Worm (Caenorhabditis elegans) whole organism, L4 larva: Measurements from ENCODE around the gene K07H8.5.
A peak's percentile ranks its signal among the peaks of the same experiment; 100 is the strongest.

Source experiments
- D1046.2 ChIP-seq: fragments of 200-800 bp; sonication (Bioruptor generic); IDR thresholded peaks from 2 replicates; pipeline ENCODE4 v1.3.6; 2022; ENCODE audit warnings: missing genetic modification characterization, missing compliant biosample characterization
- F26F4.8 ChIP-seq: fragments of 200-800 bp; sonication (Bioruptor generic); conservative IDR thresholded peaks from 2 replicates; pipeline ENCODE4 v1.3.6; 2022; ENCODE audit warnings: missing genetic modification characterization, missing compliant biosample characterization
- F44E2.7 ChIP-seq: fragments of 200-800 bp; sonication (Bioruptor generic); IDR thresholded peaks from 2 replicates; pipeline ENCODE4 v2.1.2; 2022; ENCODE audit warnings: missing genetic modification characterization, missing compliant biosample characterization
- F49E8.2 ChIP-seq: sonication (generic microtip); optimal IDR thresholded peaks from 2 replicates; lab custom pipeline; 2016; ENCODE audit warnings: missing compliant biosample characterization, mild to moderate bottlenecking, missing genetic modification characterization, borderline replicate concordance
- Y75B8A.6 ChIP-seq: fragments of 200-800 bp; sonication (Bioruptor generic); IDR thresholded peaks from 2 replicates; pipeline ENCODE4 v1.3.6; 2022; ENCODE audit warnings: missing genetic modification reagents, missing genetic modification characterization, missing compliant biosample characterization
- ZK337.2 ChIP-seq: fragments of 200-800 bp; sonication (Bioruptor generic); IDR thresholded peaks from 2 replicates; pipeline ENCODE4 v1.3.6; 2022; ENCODE audit warnings: missing genetic modification reagents, missing genetic modification characterization, missing compliant biosample characterization
- ama-1 ChIP-seq: fragments of 150-350 bp; optimal IDR thresholded peaks from 2 replicates; lab custom pipeline; 2014; ENCODE audit warnings: inconsistent platforms, mixed read lengths
- attf-4 ChIP-seq: sonication (generic microtip); optimal IDR thresholded peaks from 3 replicates; lab custom pipeline; 2017; ENCODE audit warnings: missing biosample characterization, missing genetic modification characterization
- ceh-32 ChIP-seq: sonication (generic microtip); optimal IDR thresholded peaks from 2 replicates; lab custom pipeline; 2016; ENCODE audit warnings: mild to moderate bottlenecking, missing genetic modification characterization, missing compliant biosample characterization; ENCODE audit not compliant: poor library complexity
- ctbp-1 ChIP-seq: fragments of 200-800 bp; sonication (Bioruptor generic); IDR thresholded peaks from 2 replicates; pipeline ENCODE4 v1.3.6; 2022; ENCODE audit warnings: missing genetic modification reagents, missing genetic modification characterization, missing compliant biosample characterization
- daf-16 ChIP-seq, 3 experiments: sonication (generic microtip); optimal IDR thresholded peaks; 2 replicates each; lab custom pipeline; 2016 to 2017; ENCODE audit warnings: missing genetic modification characterization in 3 of 3, missing genetic modification reagents in 3 of 3, mild to moderate bottlenecking in 2 of 3, missing compliant biosample characterization in 2 of 3, missing biosample characterization in 1 of 3, moderate library complexity in 1 of 3
- daf-8 ChIP-seq: fragments of 200-800 bp; sonication (Bioruptor generic); IDR thresholded peaks from 2 replicates; pipeline ENCODE4 v1.3.6; 2022; ENCODE audit warnings: missing genetic modification characterization, missing compliant biosample characterization
- dmd-6 ChIP-seq: fragments of 200-800 bp; sonication (Bioruptor generic); IDR thresholded peaks from 2 replicates; pipeline ENCODE4 v1.3.6; 2022; ENCODE audit warnings: missing genetic modification reagents, missing genetic modification characterization, missing compliant biosample characterization
- duxl-1 ChIP-seq: sonication (generic microtip); optimal IDR thresholded peaks from 2 replicates; lab custom pipeline; 2016; ENCODE audit warnings: mild to moderate bottlenecking, missing genetic modification characterization, moderate library complexity, missing compliant biosample characterization; ENCODE audit not compliant: poor library complexity
- dve-1 ChIP-seq: sonication (generic microtip); optimal IDR thresholded peaks from 2 replicates; lab custom pipeline; 2017; ENCODE audit warnings: antibody characterized with exemption, mild to moderate bottlenecking, missing genetic modification characterization, missing compliant biosample characterization; ENCODE audit not compliant: insufficient read depth
- egl-43 ChIP-seq: fragments of 200-800 bp; sonication (Bioruptor generic); IDR thresholded peaks from 2 replicates; pipeline ENCODE4 v1.3.6; 2022; ENCODE audit warnings: missing genetic modification reagents, missing genetic modification characterization, missing compliant biosample characterization
- fkh-10 ChIP-seq: fragments of 150-350 bp; optimal IDR thresholded peaks from 2 replicates; lab custom pipeline; 2014; ENCODE audit warnings: missing biosample characterization, missing genetic modification reagents, missing genetic modification characterization
- gei-8 ChIP-seq: fragments of 200-800 bp; sonication (Bioruptor generic); optimal IDR thresholded peaks from 2 replicates; lab custom pipeline; 2018; ENCODE audit warnings: mild to moderate bottlenecking, missing genetic modification characterization, missing compliant biosample characterization
- hlh-30 ChIP-seq: sonication (generic microtip); optimal IDR thresholded peaks from 2 replicates; lab custom pipeline; 2017; ENCODE audit warnings: antibody characterized with exemption, mild to moderate bottlenecking, missing genetic modification characterization, missing compliant biosample characterization; ENCODE audit not compliant: insufficient read depth
- jun-1 ChIP-seq: fragments of 150-350 bp; optimal IDR thresholded peaks from 2 replicates; lab custom pipeline; 2014; ENCODE audit warnings: missing biosample characterization, missing genetic modification reagents, missing genetic modification characterization
- mdl-1 ChIP-seq, 2 experiments: fragments of 150-350 bp in 1 of 2; sonication (generic microtip) in 1 of 2; optimal IDR thresholded peaks; 2 replicates each; lab custom pipeline; 2014 to 2017; ENCODE audit warnings: missing biosample characterization in 2 of 2, missing genetic modification characterization in 2 of 2
- mdt-29 ChIP-seq: fragments of 200-800 bp; sonication (Bioruptor generic); IDR thresholded peaks from 2 replicates; pipeline ENCODE4 v1.3.6; 2022; ENCODE audit warnings: missing genetic modification reagents, missing genetic modification characterization, missing compliant biosample characterization
- mes-2 ChIP-seq: sonication (generic microtip); optimal IDR thresholded peaks from 2 replicates; lab custom pipeline; 2016; ENCODE audit warnings: missing genotype, mild to moderate bottlenecking, missing genetic modification characterization, missing compliant biosample characterization; ENCODE audit not compliant: poor library complexity, severe bottlenecking
- nhr-111 ChIP-seq: fragments of 200-800 bp; sonication (Bioruptor generic); optimal IDR thresholded peaks from 2 replicates; lab custom pipeline; 2018; ENCODE audit warnings: mild to moderate bottlenecking, missing genetic modification characterization, missing compliant biosample characterization
- nhr-237 ChIP-seq: sonication (generic microtip); optimal IDR thresholded peaks from 2 replicates; lab custom pipeline; 2017; ENCODE audit warnings: missing biosample characterization, missing genetic modification characterization
- nhr-28 ChIP-seq: fragments of 150-350 bp; optimal IDR thresholded peaks from 2 replicates; lab custom pipeline; 2014; ENCODE audit warnings: missing biosample characterization, missing genetic modification characterization
- set-16 ChIP-seq: fragments of 200-800 bp; sonication (Bioruptor generic); IDR thresholded peaks from 2 replicates; pipeline ENCODE4 v1.3.6; 2022; ENCODE audit warnings: missing genetic modification reagents, missing genetic modification characterization, missing compliant biosample characterization
- spr-3 ChIP-seq: fragments of 200-800 bp; sonication (Bioruptor generic); optimal IDR thresholded peaks from 2 replicates; lab custom pipeline; 2018; ENCODE audit warnings: mild to moderate bottlenecking, missing genetic modification characterization, missing compliant biosample characterization
- tag-97 ChIP-seq: fragments of 200-800 bp; sonication (Bioruptor generic); IDR thresholded peaks from 2 replicates; pipeline ENCODE4 v1.3.6; 2022; ENCODE audit warnings: missing genetic modification characterization, missing compliant biosample characterization
- unc-130 ChIP-seq: sonication (generic microtip); optimal IDR thresholded peaks from 2 replicates; lab custom pipeline; 2016; ENCODE audit warnings: missing genetic modification reagents, missing genetic modification characterization, missing compliant biosample characterization
- unc-62 ChIP-seq, 3 experiments: fragments of 150-350 bp in 1 of 3; sonication (generic microtip); optimal IDR thresholded peaks in 2 of 3; peaks in 1 of 3; 1 replicate in 1 of 3; 2 replicates in 2 of 3; lab custom pipeline; 2014 to 2017; ENCODE audit warnings: missing biosample characterization in 3 of 3, missing genetic modification characterization in 3 of 3, missing genetic modification reagents in 3 of 3, missing genotype in 1 of 3
- zag-1 ChIP-seq: fragments of 150-350 bp; optimal IDR thresholded peaks from 2 replicates; lab custom pipeline; 2014; ENCODE audit warnings: missing biosample characterization, missing genetic modification characterization
- zfp-3 ChIP-seq: fragments of 200-800 bp; sonication (Bioruptor generic); conservative IDR thresholded peaks from 2 replicates; pipeline ENCODE4 v1.3.6; 2022; ENCODE audit warnings: missing genetic modification reagents, missing genetic modification characterization, missing compliant biosample characterization
- zip-11 ChIP-seq: fragments of 200-800 bp; sonication (Bioruptor generic); IDR thresholded peaks from 2 replicates; pipeline ENCODE4 v1.3.6; 2022; ENCODE audit warnings: missing genetic modification characterization, missing compliant biosample characterization
- ztf-11 ChIP-seq: fragments of 150-350 bp; optimal IDR thresholded peaks from 2 replicates; lab custom pipeline; 2014; ENCODE audit warnings: missing biosample characterization, missing genetic modification characterization

The K07H8.5 gene

ce11 chrIV:8234088-8234496 lies 34.0 kb upstream of the K07H8.5 start (continued):
- TF ChIP-seq ztf-11 (tag; lab: Kevin White, UChicago): no peak
- TF ChIP-seq dve-1 (tag; lab: Kevin White, UChicago): peak; percentile 25
- TF ChIP-seq zag-1 (tag; lab: Kevin White, UChicago): no peak
- no peak for TF ChIP-seq nhr-111 (GFP tag; lab: Kevin White, UChicago)
- TF ChIP-seq nhr-237 (tag; lab: Kevin White, UChicago): no peak
- TF ChIP-seq ctbp-1 (GFP tag; lab: Robert Waterston, UW): no peak
- TF ChIP-seq daf-8 (GFP tag; lab: Robert Waterston, UW): no peak
- TF ChIP-seq egl-43 (GFP tag; lab: Robert Waterston, UW): no peak
- TF ChIP-seq mdl-1 (tag; optimal IDR thresholded peaks at IDR 0.05; lab: Kevin White, UChicago): peak in 1 of 2 experiments; percentile 83
- no peak for TF ChIP-seq ZK337.2
- TF ChIP-seq F49E8.2: no peak
- TF ChIP-seq ama-1 (lab: Kevin White, UChicago): no peak
- no peak for TF ChIP-seq mdt-29 (GFP tag; lab: Robert Waterston, UW)
- TF ChIP-seq attf-4 (tag; lab: Kevin White, UChicago): no peak
- TF ChIP-seq set-16 (GFP tag; lab: Robert Waterston, UW): no peak
- no peak for TF ChIP-seq tag-97 (GFP tag; lab: Robert Waterston, UW)
- no peak for TF ChIP-seq gei-8 (GFP tag; lab: Kevin White, UChicago)
- TF ChIP-seq jun-1: no peak
- TF ChIP-seq F44E2.7: no peak
- TF ChIP-seq F26F4.8 (GFP tag; lab: Robert Waterston, UW): no peak

DNA sequence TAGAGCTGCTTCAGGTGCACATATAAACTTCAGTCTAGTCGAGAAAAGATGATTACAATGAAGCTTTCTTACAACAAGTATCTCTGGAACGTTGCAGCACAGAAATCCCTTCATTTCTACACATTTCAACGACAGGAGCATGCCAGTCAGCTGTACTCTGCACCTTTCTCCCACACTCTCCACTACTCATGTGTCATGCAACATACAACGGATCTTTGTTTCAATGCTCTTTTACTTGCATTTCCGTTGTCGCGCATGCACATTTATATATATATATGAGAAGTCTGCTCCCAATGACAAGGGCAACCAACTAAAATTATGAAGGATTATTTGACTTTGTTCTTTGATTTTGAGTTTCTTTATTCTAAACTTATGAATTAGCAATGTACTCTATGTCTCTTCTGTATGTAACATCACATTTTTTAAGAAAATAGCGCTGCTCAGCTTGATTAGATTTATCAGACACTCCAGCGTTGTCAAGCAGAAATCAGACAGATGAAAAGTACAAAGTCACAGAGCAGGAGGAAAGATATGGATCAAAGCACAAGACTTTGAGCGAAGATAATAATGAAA lies 32.9 kb upstream of the K07H8.5 start:
- no peak for TF ChIP-seq spr-3 (GFP tag; lab: Kevin White, UChicago)
- TF ChIP-seq nhr-28: no peak
- TF ChIP-seq Y75B8A.6 (GFP tag; lab: Robert Waterston, UW): no peak
- TF ChIP-seq hlh-30 (tag; lab: Kevin White, UChicago): peak; percentile 14
- peak in 1 of 2 experiments; percentile 94 for TF ChIP-seq unc-62 (GFP tag; optimal IDR thresholded peaks at IDR 0.05 in 1 of 2; lab: Kevin White, UChicago)
- no peak for TF ChIP-seq unc-62 (tag; optimal IDR thresholded peaks at IDR 0.05; lab: Kevin White, UChicago)
- TF ChIP-seq ceh-32 (tag; lab: Kevin White, UChicago): no peak

- TF ChIP-seq daf-16 (GFP tag; optimal IDR thresholded peaks at IDR 0.05; lab: Kevin White, UChicago): no peak
- TF ChIP-seq daf-16 (tag; optimal IDR thresholded peaks at IDR 0.05; lab: Kevin White, UChicago): no peak
- no peak for TF ChIP-seq set-16 (GFP tag; lab: Robert Waterston, UW)
- TF ChIP-seq unc-130 (GFP tag; lab: Kevin White, UChicago): no peak
- no peak for TF ChIP-seq zfp-3 (GFP tag; lab: Robert Waterston, UW)
- TF ChIP-seq fkh-10 (GFP tag; lab: Kevin White, UChicago): no peak
- TF ChIP-seq duxl-1 (tag; lab: Kevin White, UChicago): no peak
- TF ChIP-seq gei-8 (GFP tag; lab: Kevin White, UChicago): no peak
- no peak for TF ChIP-seq mes-2 (tag; lab: Kevin White, UChicago)
- no peak for TF ChIP-seq D1046.2
- no peak for TF ChIP-seq dmd-6 (GFP tag; lab: Robert Waterston, UW)
- TF ChIP-seq zip-11 (GFP tag; lab: Robert Waterston, UW): no peak
Observed at ce11 chrIV:8236502-8236901, 31.6 kb upstream of the K07H8.5 start, which contains the start of gene nhr-66. Gene nhr-66 (minus strand): TSS chrIV:8236602.
